Fruit fly (Drosophila melanogaster) whole organism, embryonic: ENCODE measurements around the gene lilli.

Experiments
- C15 ChIP-seq: fragments of 200-800 bp; sonication (Bioruptor generic); IDR thresholded peaks from 3 replicates; pipeline ENCODE4 v1.3.6; 2022; ENCODE audit warnings: missing biosample characterization, missing genetic modification characterization
- CG10431 ChIP-seq: fragments of 200-800 bp; sonication (Bioruptor generic); optimal IDR thresholded peaks from 3 replicates; lab custom pipeline; 2018; ENCODE audit warnings: missing biosample characterization, mild to moderate bottlenecking, missing genetic modification characterization
- CG10565 ChIP-seq: fragments of 200-800 bp; sonication (Bioruptor generic); optimal IDR thresholded peaks from 3 replicates; lab custom pipeline; 2016; ENCODE audit warnings: missing biosample characterization, mild to moderate bottlenecking, missing genetic modification characterization
- CG10979 ChIP-seq: fragments of 200-800 bp; sonication (Bioruptor generic); optimal IDR thresholded peaks from 2 replicates; lab custom pipeline; 2018; ENCODE audit warnings: missing biosample characterization, mild to moderate bottlenecking, missing genetic modification characterization, moderate library complexity
- CG12219 ChIP-seq: fragments of 200-800 bp; sonication (Bioruptor generic); optimal IDR thresholded peaks from 3 replicates; lab custom pipeline; 2018; ENCODE audit warnings: missing biosample characterization, mild to moderate bottlenecking, missing genetic modification characterization
- CG17359 ChIP-seq: fragments of 200-800 bp; sonication (Bioruptor generic); optimal IDR thresholded peaks from 3 replicates; lab custom pipeline; 2018; ENCODE audit warnings: missing biosample characterization, mild to moderate bottlenecking, missing genetic modification characterization, moderate library complexity
- CG17361 ChIP-seq: fragments of 200-800 bp; sonication (Bioruptor generic); IDR thresholded peaks from 3 replicates; pipeline ENCODE4 v1.3.6; 2022; ENCODE audit warnings: missing biosample characterization, missing genetic modification characterization
- CG17568 ChIP-seq: fragments of 200-800 bp; sonication (Bioruptor generic); optimal IDR thresholded peaks from 2 replicates; lab custom pipeline; 2018; ENCODE audit warnings: missing biosample characterization, mild to moderate bottlenecking, missing genetic modification characterization, moderate library complexity
- CG18262 ChIP-seq: fragments of 200-800 bp; optimal IDR thresholded peaks from 3 replicates; lab custom pipeline; 2019; ENCODE audit warnings: missing biosample characterization, mild to moderate bottlenecking, missing genetic modification characterization, moderate library complexity
- CG18619 ChIP-seq: fragments of 200-800 bp; sonication (Bioruptor generic); optimal IDR thresholded peaks from 3 replicates; lab custom pipeline; 2017; ENCODE audit warnings: missing biosample characterization, mild to moderate bottlenecking, missing genetic modification characterization
- CG2199 ChIP-seq: fragments of 200-800 bp; sonication (Bioruptor generic); IDR thresholded peaks from 3 replicates; pipeline ENCODE4 v1.3.6; 2022; ENCODE audit warnings: missing biosample characterization, missing genetic modification characterization
- CG3065 ChIP-seq: fragments of 200-800 bp; sonication (Bioruptor generic); optimal IDR thresholded peaks from 2 replicates; lab custom pipeline; 2016; ENCODE audit warnings: missing biosample characterization, missing genetic modification characterization
- CG32767 ChIP-seq: fragments of 200-800 bp; sonication (Bioruptor generic); IDR thresholded peaks from 2 replicates; pipeline ENCODE4 v1.3.6; 2022; ENCODE audit warnings: missing biosample characterization, missing genetic modification characterization
- CG5180 ChIP-seq: fragments of 200-800 bp; sonication (Bioruptor generic); optimal IDR thresholded peaks from 3 replicates; lab custom pipeline; 2017; ENCODE audit warnings: missing biosample characterization, missing genetic modification characterization, mild to moderate bottlenecking, moderate library complexity, missing genetic modification reagents
- CG6854 ChIP-seq: fragments of 200-800 bp; sonication (Bioruptor generic); optimal IDR thresholded peaks from 3 replicates; lab custom pipeline; 2017; ENCODE audit warnings: missing biosample characterization, mild to moderate bottlenecking, missing genetic modification characterization
- CG9876 ChIP-seq: fragments of 200-800 bp; sonication (Bioruptor generic); optimal IDR thresholded peaks from 2 replicates; lab custom pipeline; 2016; ENCODE audit warnings: missing biosample characterization, missing genetic modification characterization
- Dip3 ChIP-seq: fragments of 200-800 bp; sonication (Bioruptor generic); optimal IDR thresholded peaks from 3 replicates; lab custom pipeline; 2016; ENCODE audit warnings: missing biosample characterization, missing genetic modification characterization
- Dll ChIP-seq: fragments of 200-800 bp; sonication (Bioruptor generic); IDR thresholded peaks from 4 replicates; pipeline ENCODE4 v1.3.6; 2022; ENCODE audit warnings: missing biosample characterization, missing genetic modification characterization; ENCODE audit not compliant: partially characterized antibody
- Dref ChIP-seq: fragments of 200-800 bp; sonication (Bioruptor generic); IDR thresholded peaks from 2 replicates; pipeline ENCODE4 v1.3.6; 2022; ENCODE audit warnings: missing biosample characterization, missing genetic modification characterization
- Fer1 ChIP-seq: fragments of 200-800 bp; sonication (Bioruptor generic); optimal IDR thresholded peaks from 2 replicates; lab custom pipeline; 2017; ENCODE audit warnings: missing biosample characterization, mild to moderate bottlenecking, missing genetic modification characterization
- Fer2 ChIP-seq: fragments of 200-800 bp; sonication (Bioruptor generic); optimal IDR thresholded peaks from 2 replicates; lab custom pipeline; 2018; ENCODE audit warnings: missing biosample characterization, mild to moderate bottlenecking, missing genetic modification characterization, moderate library complexity
- Myb ChIP-seq: fragments of 200-800 bp; sonication (Bioruptor generic); optimal IDR thresholded peaks from 2 replicates; lab custom pipeline; 2016; ENCODE audit warnings: missing biosample characterization, missing genetic modification characterization
- Opbp ChIP-seq: fragments of 200-800 bp; sonication (Bioruptor generic); IDR thresholded peaks from 3 replicates; pipeline ENCODE4 v1.3.6; 2022; ENCODE audit warnings: missing biosample characterization, missing genetic modification characterization; ENCODE audit not compliant: partially characterized antibody
- Side ChIP-seq: fragments of 200-800 bp; sonication (Bioruptor generic); optimal IDR thresholded peaks from 2 replicates; lab custom pipeline; 2016; ENCODE audit warnings: missing biosample characterization, missing genetic modification characterization
- Taf1 ChIP-seq: fragments of 200-800 bp; sonication (Bioruptor generic); IDR thresholded peaks from 2 replicates; pipeline ENCODE4 v1.3.6; 2022; ENCODE audit warnings: missing biosample characterization, missing genetic modification characterization
- Xrp1 ChIP-seq: fragments of 200-800 bp; sonication (Bioruptor generic); IDR thresholded peaks from 2 replicates; pipeline ENCODE4 v1.3.6; 2022; ENCODE audit warnings: missing biosample characterization, missing genetic modification characterization
- abd-A ChIP-seq: fragments of 200-800 bp; sonication (Bioruptor generic); optimal IDR thresholded peaks from 3 replicates; lab custom pipeline; 2019; ENCODE audit warnings: missing biosample characterization, mild to moderate bottlenecking, missing genetic modification characterization, moderate library complexity
- bowl ChIP-seq: fragments of 200-800 bp; sonication (Bioruptor generic); IDR thresholded peaks from 2 replicates; pipeline ENCODE4 v1.3.6; 2022; ENCODE audit warnings: missing biosample characterization, missing genetic modification characterization
- bsh ChIP-seq, 2 experiments: fragments of 200-800 bp; sonication (Bioruptor generic); optimal IDR thresholded peaks; 2 replicates each; lab custom pipeline; 2017 to 2018; ENCODE audit warnings: mild to moderate bottlenecking in 2 of 2, missing biosample characterization in 2 of 2, missing genetic modification characterization in 2 of 2, moderate library complexity in 1 of 2
- cato ChIP-seq: fragments of 200-800 bp; sonication (Bioruptor generic); optimal IDR thresholded peaks from 2 replicates; lab custom pipeline; 2016; ENCODE audit warnings: missing biosample characterization, missing genetic modification characterization, borderline replicate concordance
- cwo ChIP-seq: fragments of 200-800 bp; sonication (Bioruptor generic); optimal IDR thresholded peaks from 3 replicates; lab custom pipeline; 2017; ENCODE audit warnings: missing biosample characterization, missing genetic modification characterization, mild to moderate bottlenecking, moderate library complexity, missing genetic modification reagents
- grau ChIP-seq: fragments of 200-800 bp; optimal IDR thresholded peaks from 3 replicates; lab custom pipeline; 2019; ENCODE audit warnings: missing biosample characterization, mild to moderate bottlenecking, missing genetic modification characterization, moderate library complexity
- gro ChIP-seq: fragments of 200-800 bp; sonication (Bioruptor generic); optimal IDR thresholded peaks from 2 replicates; lab custom pipeline; 2016; ENCODE audit warnings: missing biosample characterization, missing genetic modification characterization
- hkb ChIP-seq, 2 experiments: fragments of 200-800 bp in 1 of 2; fragments of >200 bp in 1 of 2; sonication (Bioruptor generic) in 1 of 2; IDR thresholded peaks in 1 of 2; optimal IDR thresholded peaks in 1 of 2; 2 replicates each; pipeline versions ENCODE4 v1.3.6 to Lab custom; 2017 to 2022; ENCODE audit warnings: missing biosample characterization in 1 of 2, missing genetic modification characterization in 1 of 2
- ken ChIP-seq: fragments of 200-800 bp; sonication (Bioruptor generic); IDR thresholded peaks from 3 replicates; pipeline ENCODE4 v1.3.6; 2022; ENCODE audit warnings: missing biosample characterization, missing genetic modification characterization
- otp ChIP-seq: fragments of 200-800 bp; sonication (Bioruptor generic); IDR thresholded peaks from 3 replicates; pipeline ENCODE4, ENCODE4 v1.3.6; 2022; ENCODE audit warnings: missing biosample characterization, missing genetic modification characterization
- pan ChIP-seq, 4 experiments: fragments of >200 bp in 3 of 4; fragments of 200-800 bp in 1 of 4; sonication (Bioruptor generic) in 1 of 4; optimal IDR thresholded peaks in 3 of 4; IDR thresholded peaks in 1 of 4; 2 replicates each; pipeline versions ENCODE4 v1.3.6 to Lab custom; 2017 to 2022; ENCODE audit warnings: missing biosample characterization in 2 of 4, missing genetic modification characterization in 2 of 4, mixed read lengths in 1 of 4
- prd ChIP-seq, 3 experiments: fragments of >200 bp in 2 of 3; fragments of 200-800 bp in 1 of 3; sonication (Bioruptor generic) in 1 of 3; optimal IDR thresholded peaks in 2 of 3; IDR thresholded peaks in 1 of 3; 2 replicates in 2 of 3; 3 replicates in 1 of 3; pipeline versions ENCODE4 v1.3.6 to Lab custom; 2017 to 2022; ENCODE audit warnings: missing biosample characterization in 1 of 3, missing genetic modification characterization in 1 of 3
- ro ChIP-seq: fragments of 200-800 bp; sonication (Bioruptor generic); IDR thresholded peaks from 2 replicates; pipeline ENCODE4 v1.3.6; 2022; ENCODE audit warnings: missing biosample characterization, missing genetic modification characterization
- sens ChIP-seq: fragments of 200-800 bp; sonication (Bioruptor generic); peaks from one replicate; lab custom pipeline; 2016; ENCODE audit warnings: missing biosample characterization, missing genetic modification characterization
- sens-2 ChIP-seq: fragments of 200-800 bp; sonication (Bioruptor generic); IDR thresholded peaks from 2 replicates; pipeline ENCODE4 v1.3.6; 2022; ENCODE audit warnings: missing biosample characterization, missing genetic modification characterization
- sna ChIP-seq: fragments of 200-800 bp; sonication (Bioruptor generic); IDR thresholded peaks from 2 replicates; pipeline ENCODE4 v1.3.6; 2022; ENCODE audit warnings: missing biosample characterization, missing genetic modification characterization; ENCODE audit not compliant: partially characterized antibody
- sqz ChIP-seq: fragments of 200-800 bp; sonication (Bioruptor generic); optimal IDR thresholded peaks from 3 replicates; lab custom pipeline; 2018; ENCODE audit warnings: missing biosample characterization, mild to moderate bottlenecking, missing genetic modification characterization
- unc-4 ChIP-seq: fragments of 200-800 bp; sonication (Bioruptor generic); IDR thresholded peaks from 2 replicates; pipeline ENCODE4 v1.3.6; 2022; ENCODE audit warnings: missing biosample characterization, missing genetic modification characterization; ENCODE audit not compliant: partially characterized antibody
- unpg ChIP-seq: fragments of 200-800 bp; sonication (Bioruptor generic); optimal IDR thresholded peaks from 3 replicates; lab custom pipeline; 2018; ENCODE audit warnings: missing biosample characterization, mild to moderate bottlenecking, missing genetic modification characterization, moderate library complexity
- wor ChIP-seq: fragments of 200-800 bp; sonication (Bioruptor generic); IDR thresholded peaks from 2 replicates; pipeline ENCODE4 v1.3.6; 2022; ENCODE audit warnings: missing biosample characterization, missing genetic modification characterization

Gene lilli

DNA sequence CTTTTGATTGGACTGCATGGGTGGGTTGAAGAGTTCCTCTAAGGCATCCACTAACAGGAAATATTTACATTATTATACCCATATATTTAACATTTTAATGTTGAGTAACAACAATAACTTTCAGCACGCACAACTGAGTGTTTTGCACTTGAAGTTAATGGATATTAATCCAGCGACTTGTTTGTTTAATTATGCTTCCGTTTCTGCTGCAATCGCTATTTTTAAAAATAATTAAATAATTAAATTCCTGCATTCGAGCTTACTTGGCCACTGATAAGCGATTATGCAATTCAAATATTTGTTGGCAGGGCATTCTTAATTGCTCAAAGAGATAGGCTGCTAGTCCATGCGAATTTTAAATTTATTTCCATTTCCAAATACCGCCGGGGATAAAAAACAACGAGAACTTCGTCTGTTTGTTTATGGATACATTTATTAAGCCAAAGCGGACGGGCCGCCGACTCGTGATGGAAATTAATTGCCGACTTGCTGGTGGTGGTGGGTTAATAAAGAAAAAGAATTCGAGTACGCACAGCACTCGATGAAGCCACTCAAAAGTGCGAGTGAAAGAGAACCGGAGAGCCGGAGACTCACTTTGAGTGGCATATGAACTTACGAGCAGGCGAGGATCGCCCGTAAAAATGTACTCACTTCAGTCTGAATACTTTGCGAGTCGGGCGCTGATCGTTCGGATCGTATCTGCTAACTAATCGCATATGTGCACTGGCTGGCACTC lies 23.7 kb upstream of the lilli start (continued):
- TF ChIP-seq hkb (optimal IDR thresholded peaks at IDR 0.05; lab: Kevin White, UChicago) (peak; percentile 98), hkb (GFP tag; IDR thresholded peaks at IDR 0.05; lab: Robert Waterston, UW) (no peak; the same call in none of the 2 replicates), wor (no peak), sqz (GFP tag; lab: Kevin White, UChicago) (peak; percentile 19), sens-2 (GFP tag; lab: Robert Waterston, UW) (no peak), unpg (GFP tag; lab: Kevin White, UChicago) (peak; percentile 10), CG10565 (GFP tag; lab: Kevin White, UChicago) (no peak), cato (GFP tag; lab: Kevin White, UChicago) (no peak), bsh (GFP tag; optimal IDR thresholded peaks at IDR 0.05; lab: Kevin White, UChicago) (peak; percentile 7 to 55), Myb (GFP tag; lab: Kevin White, UChicago) (no peak), cwo (peak; percentile 50), Fer1 (GFP tag; lab: Kevin White, UChicago) (peak; percentile 22), ro (no peak), abd-A (tag; lab: Kevin White, UChicago) (peak; percentile 73), CG9876 (GFP tag; lab: Kevin White, UChicago) (no peak), Dip3 (no peak), CG17361 (GFP tag; lab: Robert Waterston, UW) (0 out of 3 replicates have a peak, but pooled peaks have one; percentile 28), C15 (GFP tag; lab: Robert Waterston, UW) (no peak), ken (GFP tag; lab: Robert Waterston, UW) (no peak), CG5180 (GFP tag; lab: Kevin White, UChicago) (no peak), bowl (no peak), Taf1 (no peak), Dll (peak; percentile 48; the same call in 1 of the 4 replicates), Opbp (GFP tag; lab: Robert Waterston, UW) (peak; percentile 45; the same call in 1 of the 3 replicates)

DNA sequence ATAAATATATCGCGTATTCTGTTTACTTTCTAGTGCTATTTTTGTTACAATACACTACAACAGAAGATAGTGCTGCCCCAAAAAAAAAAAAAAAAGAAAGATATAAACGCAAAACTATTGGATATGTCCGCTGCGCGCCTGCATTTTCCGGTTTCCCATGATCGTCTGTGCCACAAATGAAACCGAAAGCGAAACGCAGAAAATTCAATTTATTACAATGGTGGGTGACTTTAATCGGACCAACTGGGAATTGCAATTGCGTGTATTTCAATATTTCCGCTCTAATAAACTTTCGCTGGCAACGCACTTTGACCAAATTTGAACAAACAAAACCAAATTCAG lies 23.1 kb upstream of the lilli start:
- no peak for TF ChIP-seq CG18262 (tag; lab: Kevin White, UChicago)
- TF ChIP-seq sens (GFP tag; lab: Kevin White, UChicago): peak; percentile 68
- no peak for TF ChIP-seq CG3065 (GFP tag; lab: Kevin White, UChicago)
- no peak for TF ChIP-seq CG6854
- no peak for TF ChIP-seq CG10431 (GFP tag; lab: Kevin White, UChicago)
- no peak for TF ChIP-seq CG9876 (GFP tag; lab: Kevin White, UChicago)
- TF ChIP-seq CG12219 (GFP tag; lab: Kevin White, UChicago): no peak
- TF ChIP-seq Fer2 (tag; lab: Kevin White, UChicago): no peak
- no peak for TF ChIP-seq gro (GFP tag; lab: Kevin White, UChicago)
- no peak for TF ChIP-seq Dref
- 0 out of 4 replicates have a peak, but pooled peaks have one; percentile 9 for TF ChIP-seq Dll
- TF ChIP-seq CG18619 (GFP tag; lab: Kevin White, UChicago): no peak
- no peak for TF ChIP-seq Fer1 (GFP tag; lab: Kevin White, UChicago)
- TF ChIP-seq CG17568: no peak
- TF ChIP-seq Side (GFP tag; lab: Kevin White, UChicago): no peak
- TF ChIP-seq CG32767: no peak
- no peak for TF ChIP-seq sna (GFP tag; lab: Robert Waterston, UW)
- TF ChIP-seq prd (optimal IDR thresholded peaks at IDR 0.05; lab: Kevin White, UChicago): no peak
- no peak for TF ChIP-seq prd (GFP tag; IDR thresholded peaks at IDR 0.05; lab: Robert Waterston, UW)
- no peak for TF ChIP-seq Xrp1 (GFP tag; lab: Robert Waterston, UW)
- peak; percentile 12; the same call in 1 of the 2 replicates for TF ChIP-seq unc-4 (GFP tag; lab: Robert Waterston, UW)
- peak; percentile 1; the same call in 1 of the 3 replicates for TF ChIP-seq otp (GFP tag; lab: Robert Waterston, UW)
- TF ChIP-seq pan (optimal IDR thresholded peaks at IDR 0.05; lab: Kevin White, UChicago): no peak
- no peak for TF ChIP-seq pan (GFP tag; optimal IDR thresholded peaks at IDR 0.05 in 1 of 2, IDR thresholded peaks at IDR 0.05 in 1 of 2)
- TF ChIP-seq grau (tag; lab: Kevin White, UChicago): no peak
- no peak for TF ChIP-seq hkb (optimal IDR thresholded peaks at IDR 0.05; lab: Kevin White, UChicago)
- TF ChIP-seq hkb (GFP tag; IDR thresholded peaks at IDR 0.05; lab: Robert Waterston, UW): no peak
- TF ChIP-seq CG17359: no peak
- TF ChIP-seq CG10979: no peak
- TF ChIP-seq CG2199 (GFP tag; lab: Robert Waterston, UW): 0 out of 3 replicates have a peak, but pooled peaks have one; percentile 36
